Worm (Caenorhabditis elegans) whole organism, mixed stage, embryonic: ENCODE measurements around the gene wrt-1.

Experiments
- blmp-1 ChIP-seq: fragments of 150-350 bp; optimal IDR thresholded peaks from 2 replicates; lab custom pipeline; 2014; ENCODE audit warnings: missing biosample characterization, missing genetic modification characterization
- ham-2 ChIP-seq: fragments of 200-800 bp; sonication (Bioruptor generic); optimal IDR thresholded peaks from 2 replicates; lab custom pipeline; 2018; ENCODE audit warnings: mild to moderate bottlenecking, missing genetic modification characterization, missing compliant biosample characterization
- mep-1 ChIP-seq: fragments of 150-350 bp; optimal IDR thresholded peaks from 2 replicates; lab custom pipeline; 2017; ENCODE audit warnings: missing biosample characterization, missing genetic modification reagents, missing genetic modification characterization, inconsistent platforms
- nhr-12 ChIP-seq: fragments of 150-350 bp; optimal IDR thresholded peaks from 2 replicates; lab custom pipeline; 2014; ENCODE audit warnings: missing biosample characterization, missing genetic modification characterization
- nhr-237 ChIP-seq: fragments of 150-350 bp; optimal IDR thresholded peaks from 2 replicates; lab custom pipeline; 2014; ENCODE audit warnings: missing biosample characterization, missing genetic modification characterization
- nhr-28 ChIP-seq: fragments of 150-350 bp; optimal IDR thresholded peaks from 2 replicates; lab custom pipeline; 2014; ENCODE audit warnings: missing biosample characterization, missing genetic modification characterization
- nhr-76 ChIP-seq: sonication (generic microtip); optimal IDR thresholded peaks from 2 replicates; lab custom pipeline; 2017; ENCODE audit warnings: missing biosample characterization, missing genetic modification characterization
- pha-4 ChIP-seq: fragments of 150-350 bp; optimal IDR thresholded peaks from 2 replicates; lab custom pipeline; 2018; ENCODE audit warnings: missing biosample characterization, missing genetic modification reagents, missing genetic modification characterization
- snpc-4 ChIP-seq: fragments of 150-350 bp; optimal IDR thresholded peaks from 2 replicates; lab custom pipeline; 2014; ENCODE audit warnings: missing biosample characterization, missing genetic modification characterization
- tbx-8 ChIP-seq: fragments of 200-800 bp; sonication (Bioruptor generic); optimal IDR thresholded peaks from 2 replicates; lab custom pipeline; 2018; ENCODE audit warnings: mild to moderate bottlenecking, missing genetic modification characterization, moderate library complexity, missing compliant biosample characterization

- TF ChIP-seq nhr-237 (tag; lab: Kevin White, UChicago): no peak
- no peak for TF ChIP-seq snpc-4 (tag; lab: Kevin White, UChicago)
- no peak for TF ChIP-seq tbx-8 (GFP tag; lab: Kevin White, UChicago)
- TF ChIP-seq nhr-76: no peak
- no peak for TF ChIP-seq ham-2 (GFP tag; lab: Kevin White, UChicago)
- no peak for TF ChIP-seq nhr-28
- no peak for TF ChIP-seq pha-4 (tag; lab: Kevin White, UChicago)
- no peak for TF ChIP-seq mep-1 (tag; lab: Kevin White, UChicago)
- TF ChIP-seq blmp-1 (tag; lab: Kevin White, UChicago): no peak
- no peak for TF ChIP-seq nhr-12 (tag; lab: Kevin White, UChicago)
Observed at ce11 chrII:7534934-7535333, 4.1 kb downstream of the wrt-1 start, which contains the start of gene ZK1290.13.
